Fruit fly (Drosophila melanogaster) whole organism, larva: ENCODE data around the gene CG42371.

Experiments
- noc ChIP-seq: fragments of 200-800 bp; sonication (Bioruptor generic); optimal IDR thresholded peaks from 3 replicates; lab custom pipeline; 2019; ENCODE audit warnings: missing biosample characterization, mild to moderate bottlenecking, missing genetic modification characterization, moderate library complexity

CG42371 gene

dm6 chr2L:2226259-2227121 is 9.4 kb upstream of the CG42371 start, which contains the start of the genes CG15387 and sau:
Gene CG15387, minus strand, starts transcription at chr2L:2226294.
Gene sau, plus strand, starts transcription at chr2L:2226342.
- peak; percentile 88 for TF ChIP-seq noc (tag; lab: Kevin White, UChicago)

dm6 chr2L:2222377-2222776 is 5.3 kb upstream of the CG42371 start:
- no peak for TF ChIP-seq noc (tag; lab: Kevin White, UChicago)

dm6 chr2L:2221649-2222150 is 4.7 kb upstream of the CG42371 start:
- peak; percentile 100 for TF ChIP-seq noc (tag; lab: Kevin White, UChicago)

- peak; percentile 41 for TF ChIP-seq noc (tag; lab: Kevin White, UChicago)
Measured at dm6 chr2L:2220573-2221332, 3.7 kb upstream of the CG42371 start, which contains the start of gene papi. Gene papi, plus strand, starts transcription at chr2L:2220748.

dm6 chr2L:2216065-2216464 is 981 bp downstream of the CG42371 start, which contains the start of gene daed:
Gene daed, minus strand, starts transcription at chr2L:2216311.
- no peak for TF ChIP-seq noc (tag; lab: Kevin White, UChicago)

dm6 chr2L:2214004-2214403 is 3.0 kb downstream of the CG42371 start, which contains the start of the genes Uch and CG34174:
Gene Uch, minus strand, starts transcription at chr2L:2214211.
Gene CG34174, plus strand, starts transcription at chr2L:2214266.
- peak; percentile 5 for TF ChIP-seq noc (tag; lab: Kevin White, UChicago)

- no peak for TF ChIP-seq noc (tag; lab: Kevin White, UChicago)
Measured at dm6 chr2L:2212478-2212877, 4.6 kb downstream of the CG42371 start, which contains the start of gene CG15385. Gene CG15385, minus strand, starts transcription at chr2L:2212571.

- TF ChIP-seq noc (tag; lab: Kevin White, UChicago): no peak
Measured at dm6 chr2L:2209002-2209401, 8.0 kb downstream of the CG42371 start, which contains the start of gene CG33124. Gene CG33124, minus strand, starts transcription at chr2L:2209102.

- no peak for TF ChIP-seq noc (tag; lab: Kevin White, UChicago)
Measured at dm6 chr2L:2206066-2206465, 11.0 kb downstream of the CG42371 start, which contains the start of gene CG31668. Gene CG31668, minus strand, starts transcription at chr2L:2206166.

dm6 chr2L:2202853-2203717 is 14.0 kb downstream of the CG42371 start:
- TF ChIP-seq noc (tag; lab: Kevin White, UChicago): no peak

- TF ChIP-seq noc (tag; lab: Kevin White, UChicago): no peak
Measured at dm6 chr2L:2202018-2202852, 14.8 kb downstream of the CG42371 start.

dm6 chr2L:2201107-2201561 is 15.9 kb downstream of the CG42371 start:
- no peak for TF ChIP-seq noc (tag; lab: Kevin White, UChicago)

- TF ChIP-seq noc (tag; lab: Kevin White, UChicago): no peak
Measured at dm6 chr2L:2200136-2201036, 16.7 kb downstream of the CG42371 start.
